Fruit fly (Drosophila melanogaster): ENCODE data around the gene Btk.

Gene Btk

dm6 chr2L:8319858-8320525 lies 19.1 kb upstream of the Btk start, which contains the start of the genes mtsh and strat (continued):
- peak; percentile 59 for TF ChIP-seq CG14441 (GFP tag; IDR thresholded peaks at IDR 0.05)
- TF ChIP-seq CG3847 (GFP tag; IDR thresholded peaks at IDR 0.05): peak; percentile 60; the same call in 1 of the 2 replicates
- TF ChIP-seq maf-S (GFP tag; optimal IDR thresholded peaks at IDR 0.05): peak; percentile 57
- TF ChIP-seq CG14860 (GFP tag; IDR thresholded peaks at IDR 0.05; ENCODE audit: partially characterized antibody): peak; percentile 61; the same call in 2 of the 3 replicates
- peak; percentile 61 for TF ChIP-seq CG9437 (GFP tag; optimal IDR thresholded peaks at IDR 0.05)
- peak; percentile 74 for TF ChIP-seq Myb (GFP tag; optimal IDR thresholded peaks at IDR 0.05)
- TF ChIP-seq CG10959 (GFP tag; IDR thresholded peaks at IDR 0.05): no peak
- TF ChIP-seq tll (GFP tag; optimal IDR thresholded peaks at IDR 0.05): peak in 1 of 2 experiments; percentile 12
- peak; percentile 55 for TF ChIP-seq dm (GFP tag; optimal IDR thresholded peaks at IDR 0.05)
- peak; percentile 10 to 23 for TF ChIP-seq chif (GFP tag; optimal IDR thresholded peaks at IDR 0.05)
- no peak for TF ChIP-seq CG11560 (tag; IDR thresholded peaks at IDR 0.05)
- peak; percentile 6 for TF ChIP-seq CG9876 (GFP tag; optimal IDR thresholded peaks at IDR 0.05)
- TF ChIP-seq pita (GFP tag; optimal IDR thresholded peaks at IDR 0.05): no peak
- peak; percentile 21 for TF ChIP-seq tap (tag; optimal IDR thresholded peaks at IDR 0.05)
- peak; percentile 48 for TF ChIP-seq CG8388 (GFP tag; optimal IDR thresholded peaks at IDR 0.05)
- TF ChIP-seq fd64A (GFP tag; optimal IDR thresholded peaks at IDR 0.05): peak; percentile 17
- TF ChIP-seq mam (GFP tag; optimal IDR thresholded peaks at IDR 0.05): peak; percentile 59
- TF ChIP-seq sqz (GFP tag; optimal IDR thresholded peaks at IDR 0.05): peak; percentile 55
- peak; percentile 78 for TF ChIP-seq CG2116 (GFP tag; optimal IDR thresholded peaks at IDR 0.05)
- TF ChIP-seq slou (GFP tag; optimal IDR thresholded peaks at IDR 0.05): peak; percentile 30
- peak; percentile 52 for TF ChIP-seq CG12219 (GFP tag; optimal IDR thresholded peaks at IDR 0.05)
- 0 out of 2 replicates have a peak, but pooled peaks have one; percentile 42 for TF ChIP-seq ara (GFP tag; IDR thresholded peaks at IDR 0.05)
- no peak for TF ChIP-seq seq (GFP tag; IDR thresholded peaks at IDR 0.05)
- peak; percentile 49 for TF ChIP-seq CG4707 (GFP tag; optimal IDR thresholded peaks at IDR 0.05)
- peak; percentile 62 for TF ChIP-seq Sry-δ (GFP tag; optimal IDR thresholded peaks at IDR 0.05)
- no peak for TF ChIP-seq D19A (tag; optimal IDR thresholded peaks at IDR 0.05)
- TF ChIP-seq CG1024 (GFP tag; IDR thresholded peaks at IDR 0.05): no peak
- TF ChIP-seq org-1 (GFP tag; optimal IDR thresholded peaks at IDR 0.05): peak; percentile 8
- no peak; the same call in none of the 2 replicates for TF ChIP-seq sna (GFP tag; IDR thresholded peaks at IDR 0.05; ENCODE audit: partially characterized antibody)
- no peak for TF ChIP-seq CG43689 (GFP tag; IDR thresholded peaks at IDR 0.05)
- peak; percentile 19 for TF ChIP-seq repo (GFP tag; optimal IDR thresholded peaks at IDR 0.05)
- TF ChIP-seq HmgD (GFP tag; optimal IDR thresholded peaks at IDR 0.05): no peak
- TF ChIP-seq fru (optimal IDR thresholded peaks at IDR 0.05): no peak
- no peak for TF ChIP-seq prd (optimal IDR thresholded peaks at IDR 0.05)
- peak; percentile 30; the same call in 1 of the 3 replicates for TF ChIP-seq prd (GFP tag; IDR thresholded peaks at IDR 0.05)
- TF ChIP-seq Side (GFP tag; optimal IDR thresholded peaks at IDR 0.05): peak; percentile 72
- 0 out of 3 replicates have a peak, but pooled peaks have one; percentile 35 for TF ChIP-seq gce (GFP tag; IDR thresholded peaks at IDR 0.05)
- TF ChIP-seq CG1647 (GFP tag; optimal IDR thresholded peaks at IDR 0.05): peak; percentile 18
- TF ChIP-seq fd102C (GFP tag; optimal IDR thresholded peaks at IDR 0.05): peak; percentile 19
- TF ChIP-seq CG2875 (GFP tag; optimal IDR thresholded peaks at IDR 0.05): peak; percentile 6
- peak; percentile 38 for TF ChIP-seq vfl (GFP tag; optimal IDR thresholded peaks at IDR 0.05)
- TF ChIP-seq MBD-R2 (GFP tag; IDR thresholded peaks at IDR 0.05): peak; percentile 94
- peak; percentile 27 for TF ChIP-seq CG10274 (GFP tag; optimal IDR thresholded peaks at IDR 0.05)
- no peak; the same call in 1 of the 2 replicates for TF ChIP-seq amos (GFP tag; IDR thresholded peaks at IDR 0.05; ENCODE audit: partially characterized antibody)
- TF ChIP-seq mld (GFP tag; IDR thresholded peaks at IDR 0.05; ENCODE audit: partially characterized antibody): no peak
- peak; percentile 96 for TF ChIP-seq stwl (tag; optimal IDR thresholded peaks at IDR 0.05)
- TF ChIP-seq Xrp1 (GFP tag; IDR thresholded peaks at IDR 0.05): peak; percentile 37; the same call in 1 of the 2 replicates
- TF ChIP-seq HLH3B (GFP tag; IDR thresholded peaks at IDR 0.05): peak; percentile 41; the same call in 1 of the 2 replicates
- peak; percentile 49 for TF ChIP-seq Hsf (GFP tag; optimal IDR thresholded peaks at IDR 0.05)
- peak; percentile 96 for TF ChIP-seq E2f2 (GFP tag; IDR thresholded peaks at IDR 0.05)

Measured in whole organism, embryonic.